Fruit fly (Drosophila melanogaster): ENCODE data around the gene Ucp4C.

The Ucp4C gene

dm6 chr2L:5948775-5949526, 19.4 kb upstream of the Ucp4C start, which contains the start of gene CG9044 (continued):
- peak; percentile 49 for TF ChIP-seq Ssrp (tag; optimal IDR thresholded peaks at IDR 0.05)
- no peak for TF ChIP-seq TFAM (GFP tag; optimal IDR thresholded peaks at IDR 0.05)
- 0 out of 3 replicates have a peak, but pooled peaks have one; percentile 33 for TF ChIP-seq CG11456 (GFP tag; IDR thresholded peaks at IDR 0.05)
- TF ChIP-seq lmd (GFP tag; IDR thresholded peaks at IDR 0.05): peak; percentile 59; the same call in 1 of the 2 replicates
- TF ChIP-seq h (optimal IDR thresholded peaks at IDR 0.05): no peak
- TF ChIP-seq toy (GFP tag; IDR thresholded peaks at IDR 0.05): no peak
- no peak for TF ChIP-seq eve (GFP tag; optimal IDR thresholded peaks at IDR 0.05)
- no peak for TF ChIP-seq CG6683 (GFP tag; optimal IDR thresholded peaks at IDR 0.05)
- TF ChIP-seq en (GFP tag; optimal IDR thresholded peaks at IDR 0.05): no peak
- no peak for TF ChIP-seq Tbp (GFP tag; optimal IDR thresholded peaks at IDR 0.05)
- TF ChIP-seq B-H2 (GFP tag; optimal IDR thresholded peaks at IDR 0.05): no peak
- TF ChIP-seq CTCF (GFP tag; optimal IDR thresholded peaks at IDR 0.05): peak; percentile 94
- TF ChIP-seq fd96Cb (tag; optimal IDR thresholded peaks at IDR 0.05): peak; percentile 37
- TF ChIP-seq CG14710 (tag; optimal IDR thresholded peaks at IDR 0.05): peak; percentile 81
- TF ChIP-seq CG17802 (tag; optimal IDR thresholded peaks at IDR 0.05): peak; percentile 27
- peak; percentile 16 for TF ChIP-seq CG4854 (GFP tag; optimal IDR thresholded peaks at IDR 0.05)
- TF ChIP-seq sc (optimal IDR thresholded peaks at IDR 0.05): no peak
- TF ChIP-seq sc (GFP tag; optimal IDR thresholded peaks at IDR 0.05): peak; percentile 1
- TF ChIP-seq CG2875 (GFP tag; optimal IDR thresholded peaks at IDR 0.05): no peak
- TF ChIP-seq CG12659 (GFP tag; optimal IDR thresholded peaks at IDR 0.05): peak; percentile 79
- TF ChIP-seq CG1647 (GFP tag; optimal IDR thresholded peaks at IDR 0.05): peak; percentile 68
- TF ChIP-seq ewg (GFP tag; optimal IDR thresholded peaks at IDR 0.05): peak; percentile 63
- peak; percentile 19 for TF ChIP-seq CG12299 (tag; optimal IDR thresholded peaks at IDR 0.05)
- peak; percentile 37 for TF ChIP-seq CG15601 (tag; optimal IDR thresholded peaks at IDR 0.05)
- no peak for TF ChIP-seq CG32767 (GFP tag; IDR thresholded peaks at IDR 0.05)
- TF ChIP-seq ssp (GFP tag; IDR thresholded peaks at IDR 0.05): peak; percentile 42
- peak in 1 of 2 experiments; percentile 66 for TF ChIP-seq Hr51 (GFP tag; optimal IDR thresholded peaks at IDR 0.05)
- peak; percentile 1 to 46 for TF ChIP-seq chif (GFP tag; optimal IDR thresholded peaks at IDR 0.05)
- TF ChIP-seq emc (GFP tag; optimal IDR thresholded peaks at IDR 0.05): peak; percentile 19
- TF ChIP-seq cato (GFP tag; optimal IDR thresholded peaks at IDR 0.05; ENCODE audit: borderline replicate concordance): peak; percentile 31
- peak; percentile 33 for TF ChIP-seq Hmr (GFP tag; optimal IDR thresholded peaks at IDR 0.05)
- no peak for TF ChIP-seq CG11723 (GFP tag; optimal IDR thresholded peaks at IDR 0.05)
- TF ChIP-seq Pdp1 (GFP tag; optimal IDR thresholded peaks at IDR 0.05): peak; percentile 67 to 69
- TF ChIP-seq hbn (GFP tag; IDR thresholded peaks at IDR 0.05; ENCODE audit: partially characterized antibody): peak; percentile 86
- peak; percentile 52 for TF ChIP-seq trh (GFP tag; optimal IDR thresholded peaks at IDR 0.05)
- peak; percentile 55 for TF ChIP-seq Side (GFP tag; optimal IDR thresholded peaks at IDR 0.05)
- TF ChIP-seq gcm2 (GFP tag; optimal IDR thresholded peaks at IDR 0.05): no peak
- TF ChIP-seq btn (GFP tag; optimal IDR thresholded peaks at IDR 0.05): no peak
- peak; percentile 23 for TF ChIP-seq vfl (GFP tag; optimal IDR thresholded peaks at IDR 0.05)
- TF ChIP-seq Hey (tag; optimal IDR thresholded peaks at IDR 0.05): no peak
- TF ChIP-seq caup (GFP tag; optimal IDR thresholded peaks at IDR 0.05; ENCODE audit: severe bottlenecking): no peak
- TF ChIP-seq CG10274 (GFP tag; optimal IDR thresholded peaks at IDR 0.05): no peak
- TF ChIP-seq NC2α (GFP tag; optimal IDR thresholded peaks at IDR 0.05): peak; percentile 48
- TF ChIP-seq Bdp1 (GFP tag; optimal IDR thresholded peaks at IDR 0.05): peak; percentile 21
- TF ChIP-seq sens-2 (GFP tag; IDR thresholded peaks at IDR 0.05): no peak
- no peak for TF ChIP-seq wek (GFP tag; optimal IDR thresholded peaks at IDR 0.05)
- no peak for TF ChIP-seq D (optimal IDR thresholded peaks at IDR 0.05)
- TF ChIP-seq D (GFP tag; optimal IDR thresholded peaks at IDR 0.05): peak; percentile 34
- no peak for TF ChIP-seq Gsc (GFP tag; IDR thresholded peaks at IDR 0.05)
- TF ChIP-seq mld (GFP tag; IDR thresholded peaks at IDR 0.05; ENCODE audit: partially characterized antibody): peak; percentile 89
